Fruit fly (Drosophila melanogaster): ENCODE measurements around the gene CG10862.

CG10862 gene

DNA sequence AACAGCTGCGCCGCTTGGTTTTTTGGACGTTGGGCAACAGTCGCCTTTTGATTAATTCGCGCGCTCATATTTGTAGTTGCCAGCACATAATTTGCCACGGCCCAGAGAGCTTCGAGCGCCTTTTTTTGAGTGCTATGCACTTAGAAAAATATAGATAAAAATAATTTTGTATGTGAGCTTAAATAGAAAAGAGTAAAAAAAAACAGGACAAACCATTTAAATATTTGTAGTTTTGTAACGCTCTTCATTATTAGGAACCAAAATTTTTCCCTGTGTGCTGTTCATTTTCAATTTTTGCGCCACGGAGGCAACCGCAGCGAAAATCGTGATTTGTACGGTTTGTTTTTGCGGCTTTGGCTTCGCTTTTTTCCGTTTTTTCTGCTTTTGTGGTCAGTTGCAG is 5.0 kb downstream of the CG10862 start (continued):
- TF ChIP-seq CG6854 (GFP tag; optimal IDR thresholded peaks at IDR 0.05) (no peak), ss (GFP tag; optimal IDR thresholded peaks at IDR 0.05) (no peak), CG1621 (tag; optimal IDR thresholded peaks at IDR 0.05) (no peak), Eip78C (GFP tag) (peak; percentile 89), CG6163 (GFP tag; IDR thresholded peaks at IDR 0.05) (peak; percentile 71; the same call in 2 of the 3 replicates), esn (GFP tag; optimal IDR thresholded peaks at IDR 0.05) (peak; percentile 62), Eip75B (GFP tag; optimal IDR thresholded peaks at IDR 0.05) (peak; percentile 26)

DNA sequence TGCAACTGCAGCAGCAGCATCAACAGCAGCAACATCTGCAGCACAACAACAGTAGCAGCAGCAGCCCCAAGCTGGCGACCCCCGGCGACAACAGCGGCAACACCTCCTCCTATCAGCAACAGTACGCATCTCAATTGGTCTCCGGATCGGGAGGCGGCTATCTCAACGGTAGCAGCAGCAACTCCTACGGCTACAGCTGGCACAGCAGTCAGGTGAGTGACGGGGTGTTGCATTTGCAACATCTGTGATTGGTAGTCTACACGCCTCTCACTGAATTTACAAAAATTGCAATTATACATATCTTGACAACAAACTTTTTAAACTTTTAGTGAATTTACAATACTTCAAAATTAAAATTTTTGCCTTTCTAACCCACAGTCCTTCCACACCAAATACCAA is 8.2 kb downstream of the CG10862 start:
- no peak for TF ChIP-seq esn (GFP tag; optimal IDR thresholded peaks at IDR 0.05)
- TF ChIP-seq spab (GFP tag; optimal IDR thresholded peaks at IDR 0.05), result no peak
- no peak for TF ChIP-seq Ets21C (GFP tag; optimal IDR thresholded peaks at IDR 0.05)
- TF ChIP-seq acj6 (GFP tag; optimal IDR thresholded peaks at IDR 0.05), result no peak
- no peak for TF ChIP-seq Gug (GFP tag; IDR thresholded peaks at IDR 0.05)
- no peak for TF ChIP-seq CG11762 (GFP tag; optimal IDR thresholded peaks at IDR 0.05; ENCODE audit: insufficient read depth)
- TF ChIP-seq dac (GFP tag; optimal IDR thresholded peaks at IDR 0.05), result no peak
- TF ChIP-seq CG7368 (GFP tag; optimal IDR thresholded peaks at IDR 0.05), result no peak
- no peak for TF ChIP-seq dsx (GFP tag; optimal IDR thresholded peaks at IDR 0.05; ENCODE audit: poor library complexity, severe bottlenecking)
- no peak for TF ChIP-seq eg (GFP tag; IDR thresholded peaks at IDR 0.05)
- no peak for TF ChIP-seq Eip78C (GFP tag)
- TF ChIP-seq CG11902 (GFP tag; optimal IDR thresholded peaks at IDR 0.05), result no peak
- TF ChIP-seq Hr38 (GFP tag; optimal IDR thresholded peaks at IDR 0.05), result no peak
- no peak for TF ChIP-seq CG16779 (tag; optimal IDR thresholded peaks at IDR 0.05)
- TF ChIP-seq CG1621 (tag; optimal IDR thresholded peaks at IDR 0.05), result no peak
- no peak for TF ChIP-seq Eip75B (GFP tag; optimal IDR thresholded peaks at IDR 0.05)

DNA sequence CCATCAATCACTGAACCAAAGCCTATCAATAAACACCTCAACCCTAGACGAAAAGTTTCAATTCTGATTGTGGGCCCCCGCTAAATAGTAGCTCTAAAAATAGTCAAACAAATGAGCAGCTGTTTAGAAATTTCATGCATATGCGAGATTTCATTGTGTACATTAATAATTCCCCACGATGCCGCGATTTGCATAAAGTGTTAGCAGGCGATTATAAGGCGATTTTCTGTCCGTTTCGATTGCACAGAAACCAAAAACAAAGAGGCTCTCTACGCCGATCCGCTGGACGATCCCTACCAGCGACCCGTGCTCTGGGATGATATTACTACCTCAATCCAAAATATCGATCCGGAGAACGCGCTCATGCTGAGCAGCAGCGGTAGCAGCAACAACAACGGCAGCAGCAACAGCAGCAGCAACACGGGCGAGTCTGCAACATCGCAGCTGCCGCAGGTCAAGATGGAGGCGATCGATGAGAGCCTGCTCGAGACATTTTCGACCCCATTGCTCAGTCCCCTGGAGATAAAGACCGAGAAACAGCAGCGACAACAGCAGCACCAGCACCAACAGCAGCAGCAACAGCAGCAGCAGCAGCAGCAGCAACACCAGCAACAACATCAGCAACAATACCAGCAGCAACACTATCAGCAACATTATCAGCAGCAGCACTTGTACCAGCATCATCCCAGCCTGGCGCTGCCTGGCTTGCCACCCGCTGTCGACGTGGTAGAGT is 8.8 kb downstream of the CG10862 start:
- TF ChIP-seq CG6808 (GFP tag; optimal IDR thresholded peaks at IDR 0.05) (no peak), Hr38 (GFP tag; optimal IDR thresholded peaks at IDR 0.05) (no peak), CG16779 (tag; optimal IDR thresholded peaks at IDR 0.05) (no peak), CG6792 (GFP tag; optimal IDR thresholded peaks at IDR 0.05) (no peak), fkh (GFP tag; optimal IDR thresholded peaks at IDR 0.05) (peak; percentile 52), CG32006 (GFP tag; optimal IDR thresholded peaks at IDR 0.05) (no peak), CG3919 (GFP tag; optimal IDR thresholded peaks at IDR 0.05) (peak; percentile 23), Sox14 (GFP tag; optimal IDR thresholded peaks at IDR 0.05) (no peak), Hr4 (GFP tag; optimal IDR thresholded peaks at IDR 0.05) (no peak)

DNA sequence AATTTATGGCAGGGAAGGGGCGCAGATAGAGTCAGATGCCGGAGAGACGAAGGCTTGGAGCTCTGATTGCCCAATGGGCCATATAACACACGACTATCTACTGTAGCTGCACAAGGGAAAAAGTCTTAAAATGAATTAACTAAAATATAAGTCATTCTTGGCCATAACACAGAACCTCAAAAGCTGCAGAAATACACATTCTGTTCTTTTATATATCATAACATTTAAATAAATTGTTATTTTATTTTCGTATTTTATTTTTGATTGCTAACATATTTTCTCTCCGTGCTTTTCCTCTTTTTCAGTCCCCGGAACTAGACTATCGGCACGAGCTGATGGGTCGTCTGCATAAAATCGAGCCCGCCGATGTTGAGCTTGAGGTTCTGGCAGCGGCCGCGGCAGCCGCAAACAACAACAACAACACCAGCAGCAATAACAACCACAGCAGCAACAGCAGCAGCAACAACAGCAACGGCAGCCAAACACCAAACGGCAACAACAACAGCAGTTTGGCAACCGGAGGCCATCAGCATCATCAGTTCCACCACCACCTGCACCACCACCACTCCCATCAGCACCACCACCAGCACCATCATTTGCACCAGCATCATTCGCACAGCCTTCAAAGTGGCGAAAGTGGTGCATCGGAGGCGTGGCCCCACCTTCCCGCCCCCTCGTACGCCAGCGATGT is 10.1 kb downstream of the CG10862 start:
- TF ChIP-seq CG11294 (GFP tag; IDR thresholded peaks at IDR 0.05) (no peak), Hr4 (GFP tag; optimal IDR thresholded peaks at IDR 0.05) (no peak), spab (GFP tag; optimal IDR thresholded peaks at IDR 0.05) (peak; percentile 39), pdm3 (GFP tag; optimal IDR thresholded peaks at IDR 0.05) (no peak), salr (GFP tag; optimal IDR thresholded peaks at IDR 0.05) (no peak), CG4318 (GFP tag; optimal IDR thresholded peaks at IDR 0.05) (no peak), CG3032 (tag; optimal IDR thresholded peaks at IDR 0.05) (peak; percentile 59), eg (GFP tag; IDR thresholded peaks at IDR 0.05) (no peak), Eip75B (GFP tag; optimal IDR thresholded peaks at IDR 0.05) (peak; percentile 15), Hr39 (GFP tag; optimal IDR thresholded peaks at IDR 0.05) (no peak), CG6163 (GFP tag; IDR thresholded peaks at IDR 0.05) (peak; percentile 32; the same call in 1 of the 3 replicates), Eip78C (GFP tag) (peak; percentile 14), lz (GFP tag; optimal IDR thresholded peaks at IDR 0.05) (no peak), topi (GFP tag; optimal IDR thresholded peaks at IDR 0.05) (no peak), CG10631 (GFP tag; optimal IDR thresholded peaks at IDR 0.05) (peak; percentile 46), net (GFP tag; optimal IDR thresholded peaks at IDR 0.05) (no peak), CG8119 (GFP tag; IDR thresholded peaks at IDR 0.05) (0 out of 3 replicates have a peak, but pooled peaks have one; percentile 24), acj6 (GFP tag; optimal IDR thresholded peaks at IDR 0.05) (peak; percentile 23), Ets96B (tag; optimal IDR thresholded peaks at IDR 0.05) (peak; percentile 71), dac (GFP tag; optimal IDR thresholded peaks at IDR 0.05) (no peak), CG3919 (GFP tag; optimal IDR thresholded peaks at IDR 0.05) (peak; percentile 47), achi (GFP tag; optimal IDR thresholded peaks at IDR 0.05) (peak; percentile 27), CG32006 (GFP tag; optimal IDR thresholded peaks at IDR 0.05) (peak; percentile 18), Sox15 (GFP tag; optimal IDR thresholded peaks at IDR 0.05) (no peak), CG10669 (GFP tag; optimal IDR thresholded peaks at IDR 0.05) (peak; percentile 42), CG11762 (GFP tag; optimal IDR thresholded peaks at IDR 0.05; ENCODE audit: insufficient read depth) (no peak), Blimp-1 (GFP tag; optimal IDR thresholded peaks at IDR 0.05) (no peak)

All from whole organism, prepupa.